Worm (Caenorhabditis elegans) whole organism, mixed stage, embryonic: ENCODE measurements around the gene F28H6.4.

Experiments used
- blmp-1 ChIP-seq: fragments of 150-350 bp; optimal IDR thresholded peaks from 2 replicates; lab custom pipeline; 2014; ENCODE audit warnings: missing biosample characterization, missing genetic modification characterization
- ces-1 ChIP-seq: fragments of 150-350 bp; optimal IDR thresholded peaks from 2 replicates; lab custom pipeline; 2014; ENCODE audit warnings: missing biosample characterization, missing genetic modification reagents, missing genetic modification characterization
- elt-1 ChIP-seq: sonication (generic microtip); optimal IDR thresholded peaks from 2 replicates; lab custom pipeline; 2017; ENCODE audit warnings: missing genetic modification characterization, mild to moderate bottlenecking, missing compliant biosample characterization, antibody characterized with exemption, moderate library complexity, borderline replicate concordance; ENCODE audit not compliant: insufficient read depth
- elt-3 ChIP-seq: fragments of 150-350 bp; optimal IDR thresholded peaks from 2 replicates; lab custom pipeline; 2014; ENCODE audit warnings: missing biosample characterization, missing genetic modification characterization
- mep-1 ChIP-seq: fragments of 150-350 bp; optimal IDR thresholded peaks from 2 replicates; lab custom pipeline; 2017; ENCODE audit warnings: missing biosample characterization, missing genetic modification reagents, missing genetic modification characterization, inconsistent platforms
- nhr-237 ChIP-seq: fragments of 150-350 bp; optimal IDR thresholded peaks from 2 replicates; lab custom pipeline; 2014; ENCODE audit warnings: missing biosample characterization, missing genetic modification characterization
- pha-4 ChIP-seq: fragments of 150-350 bp; optimal IDR thresholded peaks from 2 replicates; lab custom pipeline; 2018; ENCODE audit warnings: missing biosample characterization, missing genetic modification reagents, missing genetic modification characterization
- sem-2 ChIP-seq: fragments of 200-800 bp; sonication (Bioruptor generic); optimal IDR thresholded peaks from 2 replicates; lab custom pipeline; 2018; ENCODE audit warnings: mild to moderate bottlenecking, missing genetic modification characterization, missing compliant biosample characterization
- snpc-4 ChIP-seq: fragments of 150-350 bp; optimal IDR thresholded peaks from 2 replicates; lab custom pipeline; 2014; ENCODE audit warnings: missing biosample characterization, missing genetic modification characterization
- sptf-1 ChIP-seq: sonication (generic microtip); optimal IDR thresholded peaks from 2 replicates; lab custom pipeline; 2017; ENCODE audit warnings: mild to moderate bottlenecking, missing genetic modification characterization, moderate library complexity, missing compliant biosample characterization
- tbx-8 ChIP-seq: fragments of 200-800 bp; sonication (Bioruptor generic); optimal IDR thresholded peaks from 2 replicates; lab custom pipeline; 2018; ENCODE audit warnings: mild to moderate bottlenecking, missing genetic modification characterization, moderate library complexity, missing compliant biosample characterization
- unc-39 ChIP-seq: fragments of 150-350 bp; optimal IDR thresholded peaks from 2 replicates; lab custom pipeline; 2014; ENCODE audit warnings: missing biosample characterization, missing genetic modification characterization
- unc-62 ChIP-seq: fragments of 150-350 bp; optimal IDR thresholded peaks from 2 replicates; lab custom pipeline; 2014; ENCODE audit warnings: missing biosample characterization, missing genetic modification reagents, missing genetic modification characterization
- ztf-11 ChIP-seq: fragments of 150-350 bp; optimal IDR thresholded peaks from 2 replicates; lab custom pipeline; 2014; ENCODE audit warnings: missing biosample characterization, missing genetic modification characterization

DNA sequence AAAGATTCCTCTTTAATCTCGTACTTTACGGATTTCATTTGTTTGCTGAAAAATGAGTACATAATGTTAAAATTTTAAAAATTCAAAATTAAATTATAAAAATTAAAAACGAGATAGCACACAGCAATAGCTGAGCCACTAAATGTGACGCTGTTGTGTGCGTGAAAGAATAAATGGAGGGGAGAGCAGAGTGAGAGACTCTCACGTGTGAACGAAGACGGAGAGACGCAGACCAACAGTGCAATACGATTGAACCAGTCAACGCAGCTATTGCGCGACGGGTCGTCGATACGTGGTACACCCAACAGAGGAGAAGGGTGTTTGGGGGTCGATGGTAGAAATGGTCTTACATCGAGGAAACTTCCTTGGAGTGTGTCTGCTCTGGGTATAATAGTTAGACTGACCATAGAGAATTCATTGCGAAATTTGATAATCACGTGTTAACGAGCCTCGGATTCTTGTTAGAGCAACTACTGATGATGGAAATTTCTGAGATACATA is 29.0 kb upstream of the F28H6.4 start, which contains the start of gene F16B12.4:
- TF ChIP-seq nhr-237 (tag; lab: Kevin White, UChicago) (no peak), ztf-11 (tag; lab: Kevin White, UChicago) (no peak), snpc-4 (tag; lab: Kevin White, UChicago) (no peak), elt-3 (tag; lab: Kevin White, UChicago) (no peak), elt-1 (tag; lab: Kevin White, UChicago) (no peak), mep-1 (tag; lab: Kevin White, UChicago) (no peak), sem-2 (GFP tag; lab: Kevin White, UChicago) (no peak), pha-4 (tag; lab: Kevin White, UChicago) (peak; percentile 14), unc-62 (GFP tag; lab: Kevin White, UChicago) (no peak), tbx-8 (no peak), sptf-1 (no peak), ces-1 (GFP tag; lab: Kevin White, UChicago) (no peak), blmp-1 (tag; lab: Kevin White, UChicago) (no peak), unc-39 (no peak)
